Worm (Caenorhabditis elegans): ENCODE results near the gene T13C5.7.

DNA sequence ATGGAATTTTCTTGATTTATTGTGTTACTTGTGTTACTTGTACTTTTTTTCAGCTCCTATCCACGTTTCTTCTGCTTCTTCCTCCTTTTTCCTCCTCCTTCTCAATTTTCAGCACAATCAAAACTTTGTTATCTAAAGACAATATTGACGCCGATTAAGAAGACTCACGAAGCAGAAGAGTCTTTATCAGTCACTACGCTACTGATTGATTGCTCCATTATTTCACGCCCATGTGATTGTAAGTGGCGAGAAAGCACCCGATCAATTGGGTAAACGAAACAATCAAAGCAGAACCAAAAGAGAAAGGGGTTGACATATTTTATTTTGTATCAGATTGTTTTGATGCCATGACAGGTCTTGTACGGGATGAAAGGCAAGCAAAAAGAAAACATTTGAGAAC is 11.1 kb upstream of the T13C5.7 start, which contains the start of gene T25B2.2:
- TF ChIP-seq ama-1 (optimal IDR thresholded peaks at IDR 0.05): no peak
- TF ChIP-seq ceh-36 (tag; optimal IDR thresholded peaks at IDR 0.05): no peak
- no peak for TF ChIP-seq ceh-13 (GFP tag; optimal IDR thresholded peaks at IDR 0.05)
- TF ChIP-seq tra-4 (tag; optimal IDR thresholded peaks at IDR 0.05): no peak
- no peak for TF ChIP-seq hnd-1 (tag; optimal IDR thresholded peaks at IDR 0.05)
- no peak for TF ChIP-seq ets-7 (tag; optimal IDR thresholded peaks at IDR 0.05)

All from whole organism, early embryonic.